Worm (Caenorhabditis elegans) whole organism, late embryonic: ENCODE measurements around the gene sre-15.

Source experiments
- ama-1 ChIP-seq: fragments of 150-350 bp; optimal IDR thresholded peaks from 2 replicates; lab custom pipeline; 2014
- ceh-34 ChIP-seq: sonication (generic microtip); optimal IDR thresholded peaks from 2 replicates; lab custom pipeline; 2016; ENCODE audit warnings: mild to moderate bottlenecking, missing genetic modification characterization, missing compliant biosample characterization
- ceh-9 ChIP-seq: sonication (generic microtip); optimal IDR thresholded peaks from 2 replicates; lab custom pipeline; 2016; ENCODE audit warnings: mild to moderate bottlenecking, missing genetic modification characterization, inconsistent platforms, missing compliant biosample characterization
- eyg-1 ChIP-seq: sonication (generic microtip); optimal IDR thresholded peaks from 2 replicates; lab custom pipeline; 2016; ENCODE audit warnings: missing genotype, missing genetic modification characterization, missing compliant biosample characterization
- lin-11 ChIP-seq: fragments of 200-800 bp; sonication (Bioruptor generic); optimal IDR thresholded peaks from 2 replicates; lab custom pipeline; 2018; ENCODE audit warnings: mild to moderate bottlenecking, missing genetic modification characterization, missing compliant biosample characterization
- nfya-1 ChIP-seq: sonication (generic microtip); optimal IDR thresholded peaks from 2 replicates; lab custom pipeline; 2017; ENCODE audit warnings: missing genetic modification characterization, mild to moderate bottlenecking, missing compliant biosample characterization, antibody characterized with exemption, moderate library complexity
- pha-4 ChIP-seq: fragments of 150-350 bp; optimal IDR thresholded peaks from 2 replicates; lab custom pipeline; 2018; ENCODE audit warnings: missing biosample characterization, missing genetic modification reagents, missing genetic modification characterization
- rnt-1 ChIP-seq: sonication (generic microtip); optimal IDR thresholded peaks from 2 replicates; lab custom pipeline; 2016; ENCODE audit warnings: missing genetic modification characterization, missing compliant biosample characterization
- unc-55 ChIP-seq: sonication (generic microtip); optimal IDR thresholded peaks from 2 replicates; lab custom pipeline; 2017; ENCODE audit warnings: missing biosample characterization, missing genetic modification reagents, missing genetic modification characterization

DNA sequence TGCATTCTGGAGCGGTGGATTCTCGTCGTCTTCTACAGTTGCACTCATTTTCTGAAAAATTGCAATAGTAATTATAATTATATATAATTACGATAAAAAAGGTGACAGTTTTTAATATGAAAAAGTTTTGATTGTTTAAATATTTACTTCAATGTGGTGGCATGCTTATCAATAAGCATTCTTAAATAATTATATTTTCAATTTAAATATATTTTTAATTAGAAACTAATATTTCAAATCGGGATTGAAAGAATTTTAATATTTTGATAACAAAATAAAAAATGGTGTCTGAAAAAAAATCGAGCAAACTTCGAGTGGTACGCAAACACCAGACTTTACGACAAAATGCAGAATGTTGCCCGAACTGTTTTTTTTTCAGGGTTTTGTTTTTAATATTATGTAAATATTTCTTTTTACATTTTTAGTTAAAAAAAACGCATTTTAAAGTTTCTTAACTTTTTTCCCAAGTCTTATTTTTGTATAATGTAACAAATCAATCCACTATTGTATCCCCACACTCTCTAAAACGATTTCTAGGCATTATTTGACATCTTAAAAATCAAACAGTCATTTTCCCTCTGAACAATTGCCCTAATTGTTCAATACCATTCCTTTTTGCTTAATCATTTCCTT, 37.7 kb upstream of the sre-15 start, which contains the start of the genes C42C1.12 and C42C1.19:
- TF ChIP-seq rnt-1, result no peak
- no peak for TF ChIP-seq lin-11 (tag; lab: Kevin White, UChicago)
- no peak for TF ChIP-seq pha-4 (tag; lab: Kevin White, UChicago)
- TF ChIP-seq eyg-1 (tag; lab: Kevin White, UChicago), result no peak
- TF ChIP-seq ceh-9, result no peak
- TF ChIP-seq ceh-34 (tag; lab: Kevin White, UChicago), result no peak
- TF ChIP-seq nfya-1 (tag; lab: Kevin White, UChicago), result no peak
- no peak for TF ChIP-seq ama-1 (lab: Kevin White, UChicago)
- no peak for TF ChIP-seq unc-55 (GFP tag; lab: Kevin White, UChicago)
